Worm (Caenorhabditis elegans) whole organism, late embryonic: ENCODE results near the gene his-69.

Source experiments
- ceh-30 ChIP-seq: fragments of 150-350 bp; optimal IDR thresholded peaks from 2 replicates; lab custom pipeline; 2014; ENCODE audit warnings: missing biosample characterization, missing genetic modification characterization
- ceh-9 ChIP-seq: sonication (generic microtip); optimal IDR thresholded peaks from 2 replicates; lab custom pipeline; 2016; ENCODE audit warnings: mild to moderate bottlenecking, missing genetic modification characterization, inconsistent platforms, missing compliant biosample characterization
- fkh-10 ChIP-seq: fragments of 150-350 bp; optimal IDR thresholded peaks from 2 replicates; lab custom pipeline; 2014; ENCODE audit warnings: missing biosample characterization, missing genetic modification reagents, missing genetic modification characterization
- hlh-30 ChIP-seq: sonication (generic microtip); optimal IDR thresholded peaks from 2 replicates; lab custom pipeline; 2017; ENCODE audit warnings: antibody characterized with exemption, missing genetic modification characterization, missing compliant biosample characterization; ENCODE audit not compliant: insufficient read depth
- lin-11 ChIP-seq: fragments of 200-800 bp; sonication (Bioruptor generic); optimal IDR thresholded peaks from 2 replicates; lab custom pipeline; 2018; ENCODE audit warnings: mild to moderate bottlenecking, missing genetic modification characterization, missing compliant biosample characterization
- nfya-1 ChIP-seq: sonication (generic microtip); optimal IDR thresholded peaks from 2 replicates; lab custom pipeline; 2017; ENCODE audit warnings: missing genetic modification characterization, mild to moderate bottlenecking, missing compliant biosample characterization, antibody characterized with exemption, moderate library complexity
- nhr-11 ChIP-seq: fragments of 150-350 bp; optimal IDR thresholded peaks from 2 replicates; lab custom pipeline; 2014; ENCODE audit warnings: missing biosample characterization, missing genetic modification characterization
- pax-1 ChIP-seq: fragments of 150-350 bp; optimal IDR thresholded peaks from 2 replicates; lab custom pipeline; 2014; ENCODE audit warnings: missing biosample characterization, missing genetic modification characterization
- pha-4 ChIP-seq: fragments of 150-350 bp; optimal IDR thresholded peaks from 2 replicates; lab custom pipeline; 2018; ENCODE audit warnings: missing biosample characterization, missing genetic modification reagents, missing genetic modification characterization
- pqm-1 ChIP-seq: sonication (generic microtip); optimal IDR thresholded peaks from 2 replicates; lab custom pipeline; 2016; ENCODE audit warnings: missing genetic modification characterization, missing compliant biosample characterization
- sox-4 ChIP-seq: sonication (generic microtip); optimal IDR thresholded peaks from 2 replicates; lab custom pipeline; 2017; ENCODE audit warnings: mild to moderate bottlenecking, missing genetic modification characterization, inconsistent platforms, missing compliant biosample characterization
- syd-9 ChIP-seq: sonication (generic microtip); optimal IDR thresholded peaks from 2 replicates; lab custom pipeline; 2016; ENCODE audit warnings: mild to moderate bottlenecking, missing genetic modification characterization, moderate library complexity, missing compliant biosample characterization
- unc-3 ChIP-seq, 2 experiments: fragments of 200-800 bp in 1 of 2; sonication (Bioruptor generic) in 1 of 2; sonication (generic microtip) in 1 of 2; conservative IDR thresholded peaks in 1 of 2; optimal IDR thresholded peaks in 1 of 2; 2 replicates each; pipeline versions ENCODE4 v1.3.6 to Lab custom; 2016 to 2022; ENCODE audit warnings: missing compliant biosample characterization in 2 of 2, missing genetic modification characterization in 2 of 2, missing genetic modification reagents in 1 of 2
- unc-86 ChIP-seq: sonication (generic microtip); optimal IDR thresholded peaks from 2 replicates; lab custom pipeline; 2016; ENCODE audit warnings: missing genetic modification characterization, missing compliant biosample characterization

DNA sequence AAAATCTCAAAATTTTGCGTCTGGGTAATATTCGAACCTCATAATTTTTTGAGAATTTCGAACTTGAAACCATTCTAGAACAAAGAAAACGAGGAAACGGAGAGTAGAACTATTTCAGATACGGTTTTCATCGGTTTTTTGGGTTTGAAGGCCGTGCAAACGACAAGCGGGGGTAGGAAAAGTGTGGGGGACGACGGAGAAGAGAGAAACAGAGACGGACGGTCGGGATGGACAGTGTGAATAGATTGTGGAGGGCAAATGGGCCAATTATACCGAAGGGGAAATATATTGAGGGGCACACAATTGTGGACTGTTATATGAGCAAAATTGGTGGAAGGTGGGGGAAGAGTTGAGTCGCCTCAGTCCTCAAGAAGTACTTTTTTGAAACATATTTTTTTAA is 40.2 kb upstream of the his-69 start:
- TF ChIP-seq pha-4 (no peak), syd-9 (tag; lab: Kevin White, UChicago) (no peak), unc-3 (GFP tag; conservative IDR thresholded peaks at IDR 0.05; lab: Robert Waterston, UW) (no peak), unc-3 (tag; optimal IDR thresholded peaks at IDR 0.05; lab: Kevin White, UChicago) (no peak), sox-4 (no peak), pqm-1 (tag; lab: Kevin White, UChicago) (no peak), ceh-30 (tag; lab: Kevin White, UChicago) (no peak), nhr-11 (tag; lab: Kevin White, UChicago) (no peak), hlh-30 (tag; lab: Kevin White, UChicago) (no peak), ceh-9 (no peak), lin-11 (tag; lab: Kevin White, UChicago) (no peak), fkh-10 (GFP tag; lab: Kevin White, UChicago) (no peak), unc-86 (tag; lab: Kevin White, UChicago) (no peak), nfya-1 (tag; lab: Kevin White, UChicago) (no peak), pax-1 (tag; lab: Kevin White, UChicago) (no peak)
